Fruit fly (Drosophila melanogaster): Measurements from ENCODE around the gene CG12231.
A peak's percentile ranks its signal among the peaks of the same experiment; 100 is the strongest.

Gene CG12231

dm6 chrX:19505334-19506185 lies 26.0 kb downstream of the CG12231 start (continued):
- TF ChIP-seq CG1792 (GFP tag; optimal IDR thresholded peaks at IDR 0.05) (no peak), toy (GFP tag; IDR thresholded peaks at IDR 0.05) (no peak), aop (GFP tag; IDR thresholded peaks at IDR 0.05) (no peak), ems (GFP tag; optimal IDR thresholded peaks at IDR 0.05) (no peak), CG3995 (GFP tag; optimal IDR thresholded peaks at IDR 0.05) (peak; percentile 77), GATAe (GFP tag; conservative IDR thresholded peaks at IDR 0.05) (no peak), sisA (GFP tag; IDR thresholded peaks at IDR 0.05) (no peak), CG15479 (GFP tag; optimal IDR thresholded peaks at IDR 0.05) (peak; percentile 88), sc (optimal IDR thresholded peaks at IDR 0.05) (no peak), sc (GFP tag; optimal IDR thresholded peaks at IDR 0.05) (no peak), E2f1 (GFP tag; IDR thresholded peaks at IDR 0.05) (0 out of 2 replicates have a peak, but pooled peaks have one; percentile 29), ap (GFP tag; IDR thresholded peaks at IDR 0.05) (no peak), Dek (tag; optimal IDR thresholded peaks at IDR 0.05) (peak; percentile 21), CG18476 (GFP tag; optimal IDR thresholded peaks at IDR 0.05) (no peak), fd64A (GFP tag; optimal IDR thresholded peaks at IDR 0.05) (no peak), CG10654 (GFP tag; optimal IDR thresholded peaks at IDR 0.05) (no peak), CG11085 (GFP tag; IDR thresholded peaks at IDR 0.05) (peak; percentile 30; the same call in 1 of the 2 replicates), CG1603 (tag; optimal IDR thresholded peaks at IDR 0.05) (no peak), eyg (GFP tag; optimal IDR thresholded peaks at IDR 0.05) (peak; percentile 31), Optix (GFP tag; IDR thresholded peaks at IDR 0.05) (no peak), CG30403 (GFP tag; optimal IDR thresholded peaks at IDR 0.05) (peak; percentile 48), CG13123 (GFP tag; optimal IDR thresholded peaks at IDR 0.05) (no peak), inv (GFP tag; IDR thresholded peaks at IDR 0.05; ENCODE audit: partially characterized antibody) (peak; percentile 64), CG18619 (GFP tag; optimal IDR thresholded peaks at IDR 0.05) (peak; percentile 20), crc (GFP tag; optimal IDR thresholded peaks at IDR 0.05) (peak; percentile 27), Asciz (GFP tag; optimal IDR thresholded peaks at IDR 0.05) (no peak), oc (tag; optimal IDR thresholded peaks at IDR 0.05) (no peak), CG7556 (GFP tag; optimal IDR thresholded peaks at IDR 0.05) (peak; percentile 14), slbo (GFP tag; IDR thresholded peaks at IDR 0.05) (peak; percentile 54), lilli (GFP tag; optimal IDR thresholded peaks at IDR 0.05) (peak; percentile 64), sqz (GFP tag; optimal IDR thresholded peaks at IDR 0.05) (no peak), Hr39 (optimal IDR thresholded peaks at IDR 0.05) (no peak), usp (GFP tag; optimal IDR thresholded peaks at IDR 0.05) (no peak), ara (GFP tag; IDR thresholded peaks at IDR 0.05) (no peak), CG12299 (tag; optimal IDR thresholded peaks at IDR 0.05) (peak; percentile 1), sens-2 (GFP tag; IDR thresholded peaks at IDR 0.05) (no peak), CG11696 (GFP tag; IDR thresholded peaks at IDR 0.05) (no peak), MTF-1 (GFP tag; optimal IDR thresholded peaks at IDR 0.05; ENCODE audit: borderline replicate concordance) (no peak), H15 (GFP tag; IDR thresholded peaks at IDR 0.05) (no peak), CG31441 (GFP tag; IDR thresholded peaks at IDR 0.05) (no peak), sug (tag; optimal IDR thresholded peaks at IDR 0.05) (peak; percentile 83), Blimp-1 (GFP tag; optimal IDR thresholded peaks at IDR 0.05) (peak; percentile 95), Side (GFP tag; optimal IDR thresholded peaks at IDR 0.05) (peak; percentile 40), ham (GFP tag; IDR thresholded peaks at IDR 0.05) (no peak), pho (GFP tag; optimal IDR thresholded peaks at IDR 0.05) (peak; percentile 19), CG10543 (GFP tag; optimal IDR thresholded peaks at IDR 0.05) (peak; percentile 50), CG12744 (GFP tag; optimal IDR thresholded peaks at IDR 0.05) (no peak), CG4282 (GFP tag; optimal IDR thresholded peaks at IDR 0.05) (no peak), CG4854 (GFP tag; optimal IDR thresholded peaks at IDR 0.05) (no peak), CG4424 (GFP tag; optimal IDR thresholded peaks at IDR 0.05) (peak; percentile 6), phol (tag; optimal IDR thresholded peaks at IDR 0.05) (peak; percentile 14)
